Fruit fly (Drosophila melanogaster) whole organism, prepupa: Measurements from ENCODE around the gene TyrR.

Experiments used
- CG11294 ChIP-seq: fragments of 200-800 bp; sonication (Bioruptor generic); IDR thresholded peaks from 2 replicates; pipeline ENCODE4 v1.3.6; 2022; ENCODE audit warnings: missing biosample characterization, missing genetic modification characterization
- CG8632 ChIP-seq: fragments of 200-800 bp; sonication (Bioruptor generic); optimal IDR thresholded peaks from 3 replicates; lab custom pipeline; 2016; ENCODE audit warnings: missing biosample characterization, missing genetic modification characterization
- Eip93F ChIP-seq: fragments of 200-800 bp; sonication (Bioruptor generic); optimal IDR thresholded peaks from 2 replicates; lab custom pipeline; 2016; ENCODE audit warnings: missing biosample characterization, mild to moderate bottlenecking, missing genetic modification characterization
- Smox ChIP-seq: fragments of 200-800 bp; sonication (Bioruptor generic); optimal IDR thresholded peaks from 3 replicates; lab custom pipeline; 2016; ENCODE audit warnings: missing biosample characterization, missing genetic modification characterization
- pdm3 ChIP-seq: fragments of 200-800 bp; sonication (Bioruptor generic); optimal IDR thresholded peaks from 3 replicates; lab custom pipeline; 2016; ENCODE audit warnings: missing biosample characterization, missing genetic modification characterization
- svp ChIP-seq: fragments of 200-800 bp; sonication (Bioruptor generic); peaks from one replicate; lab custom pipeline; 2016; ENCODE audit warnings: missing biosample characterization, missing genetic modification characterization

dm6 chr3R:17703024-17703690 lies 59.8 kb downstream of the TyrR start:
- peak; percentile 94 for TF ChIP-seq CG11294 (GFP tag; lab: Robert Waterston, UW)
- TF ChIP-seq CG8632, result peak; percentile 94
- TF ChIP-seq Eip93F, result peak; percentile 26
- peak; percentile 94 for TF ChIP-seq Smox (GFP tag; lab: Kevin White, UChicago)
- TF ChIP-seq svp, result peak; percentile 96
- peak; percentile 97 for TF ChIP-seq pdm3 (GFP tag; lab: Kevin White, UChicago)
